Fruit fly (Drosophila melanogaster) whole organism, embryonic: ENCODE results near the gene kibra.

Experiments
- ATbp ChIP-seq: fragments of 200-800 bp; sonication (Bioruptor generic); optimal IDR thresholded peaks from 2 replicates; lab custom pipeline; 2017; ENCODE audit warnings: missing biosample characterization, mild to moderate bottlenecking, missing genetic modification characterization, missing genetic modification reagents
- Atf6 ChIP-seq: fragments of 200-800 bp; sonication (Bioruptor generic); IDR thresholded peaks from 2 replicates; pipeline ENCODE4 v1.3.6; 2022; ENCODE audit warnings: missing biosample characterization, missing genetic modification characterization
- Bdp1 ChIP-seq: fragments of 200-800 bp; sonication (Bioruptor generic); optimal IDR thresholded peaks from 3 replicates; lab custom pipeline; 2016; ENCODE audit warnings: missing biosample characterization, missing genetic modification characterization
- CG10431 ChIP-seq: fragments of 200-800 bp; sonication (Bioruptor generic); optimal IDR thresholded peaks from 3 replicates; lab custom pipeline; 2018; ENCODE audit warnings: missing biosample characterization, mild to moderate bottlenecking, missing genetic modification characterization
- CG11398 ChIP-seq: fragments of 200-800 bp; sonication (Bioruptor generic); optimal IDR thresholded peaks from 2 replicates; lab custom pipeline; 2016; ENCODE audit warnings: missing biosample characterization, missing genetic modification characterization
- CG11695 ChIP-seq: fragments of 200-800 bp; sonication (Bioruptor generic); IDR thresholded peaks from 3 replicates; pipeline ENCODE4 v1.3.6; 2022; ENCODE audit warnings: missing biosample characterization, missing genetic modification characterization
- CG13123 ChIP-seq: fragments of 200-800 bp; sonication (Bioruptor generic); optimal IDR thresholded peaks from 2 replicates; lab custom pipeline; 2016; ENCODE audit warnings: missing biosample characterization, missing genetic modification characterization
- CG13287 ChIP-seq: fragments of 200-800 bp; sonication (Bioruptor generic); IDR thresholded peaks from 2 replicates; pipeline ENCODE4 v1.3.6; 2022; ENCODE audit warnings: missing biosample characterization, missing genetic modification characterization; ENCODE audit not compliant: partially characterized antibody
- CG13894 ChIP-seq: fragments of 200-800 bp; sonication (Bioruptor generic); optimal IDR thresholded peaks from 3 replicates; lab custom pipeline; 2018; ENCODE audit warnings: missing biosample characterization, mild to moderate bottlenecking, missing genetic modification characterization, moderate library complexity
- CG14441 ChIP-seq: fragments of 200-800 bp; sonication (Bioruptor generic); IDR thresholded peaks from 2 replicates; pipeline ENCODE4 v1.3.6; 2022; ENCODE audit warnings: missing biosample characterization, missing genetic modification characterization
- CG17385 ChIP-seq: fragments of 200-800 bp; sonication (Bioruptor generic); optimal IDR thresholded peaks from 3 replicates; lab custom pipeline; 2018; ENCODE audit warnings: missing biosample characterization, mild to moderate bottlenecking, missing genetic modification characterization
- CG17829 ChIP-seq: fragments of 200-800 bp; optimal IDR thresholded peaks from 2 replicates; lab custom pipeline; 2019; ENCODE audit warnings: missing biosample characterization, mild to moderate bottlenecking, missing genetic modification characterization, moderate library complexity
- CG2712 ChIP-seq: fragments of 200-800 bp; optimal IDR thresholded peaks from 3 replicates; lab custom pipeline; 2019; ENCODE audit warnings: missing biosample characterization, mild to moderate bottlenecking, missing genetic modification characterization, moderate library complexity
- CG2875 ChIP-seq: fragments of 200-800 bp; sonication (Bioruptor generic); optimal IDR thresholded peaks from 2 replicates; lab custom pipeline; 2017; ENCODE audit warnings: missing biosample characterization, mild to moderate bottlenecking, missing genetic modification characterization, missing genetic modification reagents
- CG3163 ChIP-seq: fragments of 200-800 bp; sonication (Bioruptor generic); optimal IDR thresholded peaks from 3 replicates; lab custom pipeline; 2016; ENCODE audit warnings: missing biosample characterization, missing genetic modification characterization
- CG9437 ChIP-seq: fragments of 200-800 bp; sonication (Bioruptor generic); optimal IDR thresholded peaks from 2 replicates; lab custom pipeline; 2018; ENCODE audit warnings: missing biosample characterization, mild to moderate bottlenecking, missing genetic modification characterization
- Dbx ChIP-seq: fragments of 200-800 bp; sonication (Bioruptor generic); IDR thresholded peaks from 3 replicates; pipeline ENCODE4 v1.3.6; 2022; ENCODE audit warnings: missing biosample characterization, missing genetic modification characterization
- Doc3 ChIP-seq: fragments of 200-800 bp; sonication (Bioruptor generic); IDR thresholded peaks from 3 replicates; pipeline ENCODE4 v1.3.6; 2022; ENCODE audit warnings: missing biosample characterization, missing genetic modification characterization; ENCODE audit not compliant: partially characterized antibody
- E2f2 ChIP-seq: fragments of 200-800 bp; sonication (Bioruptor generic); IDR thresholded peaks from 2 replicates; pipeline ENCODE4 v1.3.6; 2022; ENCODE audit warnings: missing biosample characterization, missing genetic modification characterization
- Ets65A ChIP-seq: fragments of 200-800 bp; sonication (Bioruptor generic); peaks from one replicate; lab custom pipeline; 2016; ENCODE audit warnings: missing biosample characterization, missing genetic modification characterization
- HLH4C ChIP-seq: fragments of 200-800 bp; sonication (Bioruptor generic); IDR thresholded peaks from 3 replicates; pipeline ENCODE4 v1.3.6; 2022; ENCODE audit warnings: missing biosample characterization, missing genetic modification characterization; ENCODE audit not compliant: partially characterized antibody
- HmgD ChIP-seq: fragments of 200-800 bp; sonication (Bioruptor generic); optimal IDR thresholded peaks from 3 replicates; lab custom pipeline; 2016; ENCODE audit warnings: missing biosample characterization, missing genetic modification characterization
- Lhr ChIP-seq: fragments of 200-800 bp; sonication (Bioruptor generic); optimal IDR thresholded peaks from 3 replicates; lab custom pipeline; 2017; ENCODE audit warnings: mild to moderate bottlenecking, missing biosample characterization, missing genetic modification reagents, missing genetic modification characterization
- NC2α ChIP-seq: fragments of 200-800 bp; sonication (Bioruptor generic); optimal IDR thresholded peaks from 2 replicates; lab custom pipeline; 2016; ENCODE audit warnings: missing biosample characterization, missing genetic modification characterization
- Nf-YA ChIP-seq: fragments of 200-800 bp; sonication (Bioruptor generic); IDR thresholded peaks from 2 replicates; pipeline ENCODE4 v1.3.6; 2022; ENCODE audit warnings: missing biosample characterization, missing genetic modification characterization
- NfI ChIP-seq: fragments of 200-800 bp; sonication (Bioruptor generic); optimal IDR thresholded peaks from 3 replicates; lab custom pipeline; 2018; ENCODE audit warnings: missing biosample characterization, mild to moderate bottlenecking, missing genetic modification characterization, moderate library complexity
- Poxn ChIP-seq: fragments of 200-800 bp; sonication (Bioruptor generic); IDR thresholded peaks from 2 replicates; pipeline ENCODE4 v1.3.6; 2022; ENCODE audit warnings: missing biosample characterization, missing genetic modification characterization
- Ptx1 ChIP-seq: fragments of 200-800 bp; sonication (Bioruptor generic); IDR thresholded peaks from 2 replicates; pipeline ENCODE4 v1.3.6; 2022; ENCODE audit warnings: missing biosample characterization, missing genetic modification characterization
- Ssrp ChIP-seq: fragments of 200-800 bp; sonication (Bioruptor generic); optimal IDR thresholded peaks from 2 replicates; lab custom pipeline; 2018; ENCODE audit warnings: missing biosample characterization, mild to moderate bottlenecking, missing genetic modification characterization, moderate library complexity
- Xrp1 ChIP-seq: fragments of 200-800 bp; sonication (Bioruptor generic); IDR thresholded peaks from 2 replicates; pipeline ENCODE4 v1.3.6; 2022; ENCODE audit warnings: missing biosample characterization, missing genetic modification characterization
- abd-A ChIP-seq: fragments of 200-800 bp; sonication (Bioruptor generic); optimal IDR thresholded peaks from 3 replicates; lab custom pipeline; 2019; ENCODE audit warnings: missing biosample characterization, mild to moderate bottlenecking, missing genetic modification characterization, moderate library complexity
- ac ChIP-seq: fragments of 200-800 bp; sonication (Bioruptor generic); optimal IDR thresholded peaks from 3 replicates; lab custom pipeline; 2017; ENCODE audit warnings: missing biosample characterization, mild to moderate bottlenecking, missing genetic modification characterization
- btn ChIP-seq: fragments of 200-800 bp; sonication (Bioruptor generic); optimal IDR thresholded peaks from 2 replicates; lab custom pipeline; 2016; ENCODE audit warnings: missing biosample characterization, missing genetic modification characterization
- crol ChIP-seq: fragments of 200-800 bp; sonication (Bioruptor generic); IDR thresholded peaks from 2 replicates; pipeline ENCODE4 v1.3.6; 2022; ENCODE audit warnings: missing biosample characterization, missing genetic modification characterization
- dmrt11E ChIP-seq: fragments of 200-800 bp; sonication (Bioruptor generic); optimal IDR thresholded peaks from 3 replicates; lab custom pipeline; 2018; ENCODE audit warnings: missing biosample characterization, mild to moderate bottlenecking, missing genetic modification characterization, moderate library complexity
- dpn ChIP-seq, 2 experiments: fragments of 200-800 bp; sonication (Bioruptor generic); optimal IDR thresholded peaks; 3 replicates each; lab custom pipeline; 2016; ENCODE audit warnings: missing biosample characterization in 2 of 2, missing genetic modification characterization in 2 of 2
- grau ChIP-seq: fragments of 200-800 bp; optimal IDR thresholded peaks from 3 replicates; lab custom pipeline; 2019; ENCODE audit warnings: missing biosample characterization, mild to moderate bottlenecking, missing genetic modification characterization, moderate library complexity
- hkb ChIP-seq, 2 experiments: fragments of 200-800 bp in 1 of 2; fragments of >200 bp in 1 of 2; sonication (Bioruptor generic) in 1 of 2; IDR thresholded peaks in 1 of 2; optimal IDR thresholded peaks in 1 of 2; 2 replicates each; pipeline versions ENCODE4 v1.3.6 to Lab custom; 2017 to 2022; ENCODE audit warnings: missing biosample characterization in 1 of 2, missing genetic modification characterization in 1 of 2
- insv ChIP-seq, 2 experiments: fragments of 200-800 bp; sonication (Bioruptor generic); optimal IDR thresholded peaks; 3 replicates each; lab custom pipeline; 2016 to 2018; ENCODE audit warnings: missing biosample characterization in 2 of 2, missing genetic modification characterization in 2 of 2
- jing ChIP-seq: fragments of 200-800 bp; sonication (Bioruptor generic); optimal IDR thresholded peaks from 2 replicates; lab custom pipeline; 2018; ENCODE audit warnings: missing biosample characterization, mild to moderate bottlenecking, missing genetic modification characterization
- nmo ChIP-seq: fragments of 200-800 bp; sonication (Bioruptor generic); optimal IDR thresholded peaks from 2 replicates; lab custom pipeline; 2018; ENCODE audit warnings: missing biosample characterization, mild to moderate bottlenecking, missing genetic modification characterization, moderate library complexity
- nom ChIP-seq: fragments of 200-800 bp; sonication (Bioruptor generic); optimal IDR thresholded peaks from 2 replicates; lab custom pipeline; 2017; ENCODE audit warnings: missing biosample characterization, missing genetic modification characterization, mild to moderate bottlenecking, moderate library complexity, missing genetic modification reagents
- p53 ChIP-seq: fragments of 200-800 bp; sonication (Bioruptor generic); optimal IDR thresholded peaks from 2 replicates; lab custom pipeline; 2016; ENCODE audit warnings: missing biosample characterization, missing genetic modification characterization
- pzg ChIP-seq: fragments of 200-800 bp; sonication (Bioruptor generic); optimal IDR thresholded peaks from 3 replicates; lab custom pipeline; 2018; ENCODE audit warnings: missing biosample characterization, mild to moderate bottlenecking, missing genetic modification characterization, moderate library complexity
- ranshi ChIP-seq: fragments of 200-800 bp; sonication (Bioruptor generic); IDR thresholded peaks from 2 replicates; pipeline ENCODE4 v1.3.6; 2022; ENCODE audit warnings: missing biosample characterization, missing genetic modification characterization
- ssp ChIP-seq: fragments of 200-800 bp; sonication (Bioruptor generic); IDR thresholded peaks from 2 replicates; pipeline ENCODE4 v1.3.6; 2022; ENCODE audit warnings: missing biosample characterization, missing genetic modification characterization
- sug ChIP-seq: fragments of 200-800 bp; optimal IDR thresholded peaks from 2 replicates; lab custom pipeline; 2019; ENCODE audit warnings: missing biosample characterization, mild to moderate bottlenecking, missing genetic modification characterization, moderate library complexity
- unpg ChIP-seq: fragments of 200-800 bp; sonication (Bioruptor generic); optimal IDR thresholded peaks from 3 replicates; lab custom pipeline; 2018; ENCODE audit warnings: missing biosample characterization, mild to moderate bottlenecking, missing genetic modification characterization, moderate library complexity

Gene kibra

DNA sequence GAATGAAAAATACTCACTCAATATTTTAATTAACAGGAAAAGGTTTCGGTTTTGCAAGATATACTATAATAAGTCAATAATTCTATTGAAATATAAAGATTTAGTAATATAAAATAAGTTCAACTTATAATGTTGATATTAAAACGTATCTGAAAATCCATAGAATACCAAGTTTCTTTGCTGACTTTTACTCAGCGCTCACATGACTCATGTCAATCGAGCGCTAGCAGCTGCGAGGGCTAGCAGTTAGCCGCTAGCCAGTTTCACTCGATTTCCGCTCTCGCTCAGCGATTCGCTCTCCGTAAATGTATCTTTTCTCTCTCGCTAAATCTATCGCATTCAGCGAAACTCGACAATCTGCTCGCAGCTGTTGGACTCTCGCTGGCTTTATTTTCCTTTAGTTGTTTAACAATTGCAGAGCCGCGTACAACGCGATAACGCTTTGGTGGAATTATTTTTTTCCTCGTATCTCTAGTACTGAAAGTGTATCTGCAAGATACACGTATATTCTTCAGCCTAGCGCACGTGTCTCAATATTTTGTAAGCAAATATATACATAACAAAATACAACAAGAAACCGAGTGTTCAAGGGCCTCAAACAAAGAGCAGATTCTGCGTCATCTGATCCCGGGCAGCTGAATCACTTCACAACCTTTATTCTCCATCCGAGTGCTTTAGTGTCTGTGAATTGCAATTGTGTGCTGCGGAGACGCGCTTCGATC is 25.2 kb upstream of the kibra start (continued):
- no peak for TF ChIP-seq Poxn (GFP tag; lab: Robert Waterston, UW)
- TF ChIP-seq sug (tag; lab: Kevin White, UChicago) = peak; percentile 68
- peak; percentile 71 for TF ChIP-seq CG11398 (GFP tag; lab: Kevin White, UChicago)
- peak; percentile 76 for TF ChIP-seq Atf6 (GFP tag; lab: Robert Waterston, UW)
- TF ChIP-seq p53 (GFP tag; lab: Kevin White, UChicago) = peak; percentile 54
- peak; percentile 76 for TF ChIP-seq nom
- TF ChIP-seq ATbp (GFP tag; lab: Kevin White, UChicago) = peak; percentile 91
- TF ChIP-seq CG13287 (GFP tag; lab: Robert Waterston, UW) = peak; percentile 69; the same call in 1 of the 2 replicates
- peak; percentile 76; the same call in 2 of the 3 replicates for TF ChIP-seq CG11695
- TF ChIP-seq HLH4C = peak; percentile 22; the same call in 1 of the 3 replicates
- peak; percentile 37 for TF ChIP-seq CG10431 (GFP tag; lab: Kevin White, UChicago)
- TF ChIP-seq ranshi (GFP tag; lab: Robert Waterston, UW) = peak; percentile 33; the same call in 1 of the 2 replicates
- peak; percentile 86 for TF ChIP-seq ac (GFP tag; lab: Kevin White, UChicago)
- TF ChIP-seq ssp (GFP tag; lab: Robert Waterston, UW) = no peak
- TF ChIP-seq CG3163 (GFP tag; lab: Kevin White, UChicago) = peak; percentile 71
- peak; percentile 78 for TF ChIP-seq CG2875
- TF ChIP-seq insv (GFP tag; optimal IDR thresholded peaks at IDR 0.05; lab: Kevin White, UChicago) = peak in 1 of 2 experiments; percentile 57
- TF ChIP-seq CG2712 (tag; lab: Kevin White, UChicago) = peak; percentile 69
- TF ChIP-seq grau (tag; lab: Kevin White, UChicago) = peak; percentile 62
- peak; percentile 15 for TF ChIP-seq CG9437 (GFP tag; lab: Kevin White, UChicago)
- no peak for TF ChIP-seq Doc3 (GFP tag; lab: Robert Waterston, UW)
- TF ChIP-seq nmo = peak; percentile 36
- TF ChIP-seq dpn (GFP tag; optimal IDR thresholded peaks at IDR 0.05; lab: Kevin White, UChicago) = peak; percentile 33 to 47
- TF ChIP-seq btn (GFP tag; lab: Kevin White, UChicago) = peak; percentile 39
- peak; percentile 65 for TF ChIP-seq HmgD
- TF ChIP-seq dmrt11E (tag; lab: Kevin White, UChicago) = peak; percentile 54
- peak; percentile 63; the same call in 1 of the 3 replicates for TF ChIP-seq Dbx
- TF ChIP-seq unpg = peak; percentile 75
- TF ChIP-seq Xrp1 = peak; percentile 72
- TF ChIP-seq NC2α = peak; percentile 18
- no peak for TF ChIP-seq CG14441 (GFP tag; lab: Robert Waterston, UW)
- TF ChIP-seq pzg = no peak
- peak; percentile 9 for TF ChIP-seq CG13123 (GFP tag; lab: Kevin White, UChicago)
- TF ChIP-seq Nf-YA (GFP tag; lab: Robert Waterston, UW) = peak; percentile 30; the same call in 1 of the 2 replicates
- peak; percentile 39 for TF ChIP-seq Bdp1 (GFP tag; lab: Kevin White, UChicago)
- TF ChIP-seq Ets65A (GFP tag; lab: Kevin White, UChicago) = no peak
- TF ChIP-seq hkb (optimal IDR thresholded peaks at IDR 0.05; lab: Kevin White, UChicago) = no peak
- peak; percentile 79 for TF ChIP-seq hkb (GFP tag; IDR thresholded peaks at IDR 0.05; lab: Robert Waterston, UW)
- TF ChIP-seq crol (GFP tag; lab: Robert Waterston, UW) = no peak
- TF ChIP-seq Lhr = peak; percentile 21
- no peak for TF ChIP-seq Ssrp (tag; lab: Kevin White, UChicago)
- peak; percentile 63 for TF ChIP-seq CG17829 (tag; lab: Kevin White, UChicago)
- TF ChIP-seq abd-A (tag; lab: Kevin White, UChicago) = peak; percentile 58
- peak; percentile 76 for TF ChIP-seq CG17385
- TF ChIP-seq E2f2 (GFP tag; lab: Robert Waterston, UW) = peak; percentile 48
- no peak for TF ChIP-seq jing (GFP tag; lab: Kevin White, UChicago)
- TF ChIP-seq CG13894 (tag; lab: Kevin White, UChicago) = peak; percentile 73
- peak; percentile 64 for TF ChIP-seq NfI (GFP tag; lab: Kevin White, UChicago)
- TF ChIP-seq Ptx1 (GFP tag; lab: Robert Waterston, UW) = no peak
